Worm (Caenorhabditis elegans) whole organism, L2 larva: ENCODE results near the gene F23D12.10.

Source experiments
- C34F6.9 ChIP-seq: fragments of 150-350 bp; optimal IDR thresholded peaks from 2 replicates; lab custom pipeline; 2014; ENCODE audit warnings: missing biosample characterization, missing genetic modification characterization
- F13H6.1 ChIP-seq: sonication (generic microtip); optimal IDR thresholded peaks from 2 replicates; lab custom pipeline; 2016; ENCODE audit warnings: missing genetic modification characterization, missing compliant biosample characterization
- R02D3.7 ChIP-seq: fragments of 150-350 bp; optimal IDR thresholded peaks from 2 replicates; lab custom pipeline; 2014; ENCODE audit warnings: missing biosample characterization, missing genetic modification characterization
- aly-2 ChIP-seq: fragments of 150-350 bp; optimal IDR thresholded peaks from 2 replicates; lab custom pipeline; 2014; ENCODE audit warnings: missing biosample characterization, missing genetic modification characterization
- ama-1 ChIP-seq: fragments of 150-350 bp; optimal IDR thresholded peaks from 2 replicates; lab custom pipeline; 2018; ENCODE audit warnings: inconsistent platforms
- ceh-16 ChIP-seq: fragments of 150-350 bp; optimal IDR thresholded peaks from 2 replicates; lab custom pipeline; 2014; ENCODE audit warnings: missing biosample characterization, missing genetic modification characterization
- ceh-82 ChIP-seq: fragments of 150-350 bp; optimal IDR thresholded peaks from 2 replicates; lab custom pipeline; 2014; ENCODE audit warnings: missing biosample characterization, missing genetic modification characterization
- dmd-4 ChIP-seq: sonication (generic microtip); optimal IDR thresholded peaks from 2 replicates; lab custom pipeline; 2017; ENCODE audit warnings: missing biosample characterization, missing genetic modification characterization
- fos-1 ChIP-seq: fragments of 150-350 bp; optimal IDR thresholded peaks from 2 replicates; lab custom pipeline; 2014; ENCODE audit warnings: missing biosample characterization, missing genetic modification characterization
- lin-13 ChIP-seq: fragments of 150-350 bp; optimal IDR thresholded peaks from 2 replicates; lab custom pipeline; 2014; ENCODE audit warnings: missing biosample characterization, missing genetic modification reagents, missing genetic modification characterization
- lin-39 ChIP-seq: fragments of 150-350 bp; optimal IDR thresholded peaks from 2 replicates; lab custom pipeline; 2014; ENCODE audit warnings: missing biosample characterization, missing genetic modification reagents, missing genetic modification characterization
- lsy-2 ChIP-seq, 2 experiments: fragments of 150-350 bp in 1 of 2; sonication (generic microtip) in 1 of 2; optimal IDR thresholded peaks; 2 replicates each; lab custom pipeline; 2014 to 2017; ENCODE audit warnings: missing biosample characterization in 2 of 2, missing genetic modification characterization in 2 of 2
- mab-5 ChIP-seq: fragments of 150-350 bp; optimal IDR thresholded peaks from 2 replicates; lab custom pipeline; 2014; ENCODE audit warnings: missing biosample characterization, missing genetic modification characterization
- mbf-1 ChIP-seq: sonication (generic microtip); optimal IDR thresholded peaks from 2 replicates; lab custom pipeline; 2017; ENCODE audit warnings: missing biosample characterization, missing genetic modification characterization
- mdl-1 ChIP-seq, 2 experiments: fragments of 150-350 bp in 1 of 2; sonication (generic microtip) in 1 of 2; optimal IDR thresholded peaks; 2 replicates each; lab custom pipeline; 2017; ENCODE audit warnings: missing biosample characterization in 2 of 2, missing genetic modification characterization in 2 of 2
- nhr-11 ChIP-seq: fragments of 150-350 bp; optimal IDR thresholded peaks from 2 replicates; lab custom pipeline; 2014; ENCODE audit warnings: missing biosample characterization, missing genetic modification characterization
- nhr-12 ChIP-seq: fragments of 150-350 bp; optimal IDR thresholded peaks from 2 replicates; lab custom pipeline; 2014; ENCODE audit warnings: missing biosample characterization, missing genetic modification characterization
- nhr-21 ChIP-seq: fragments of 150-350 bp; optimal IDR thresholded peaks from 2 replicates; lab custom pipeline; 2014; ENCODE audit warnings: missing biosample characterization, missing genetic modification characterization
- nhr-23 ChIP-seq: fragments of 150-350 bp; optimal IDR thresholded peaks from 2 replicates; lab custom pipeline; 2014; ENCODE audit warnings: missing biosample characterization, missing genetic modification reagents, missing genetic modification characterization
- nhr-237 ChIP-seq: fragments of 150-350 bp; optimal IDR thresholded peaks from 2 replicates; lab custom pipeline; 2014; ENCODE audit warnings: missing biosample characterization, missing genetic modification characterization
- nhr-25 ChIP-seq: fragments of 150-350 bp; sonication (generic microtip); optimal IDR thresholded peaks from 3 replicates; lab custom pipeline; 2014; ENCODE audit warnings: missing biosample characterization, missing genetic modification characterization
- nhr-6 ChIP-seq: fragments of 150-350 bp; optimal IDR thresholded peaks from 2 replicates; lab custom pipeline; 2014; ENCODE audit warnings: missing biosample characterization, missing genetic modification characterization
- nhr-77 ChIP-seq: fragments of 150-350 bp; optimal IDR thresholded peaks from 2 replicates; lab custom pipeline; 2014; ENCODE audit warnings: missing biosample characterization, missing genetic modification characterization
- peb-1 ChIP-seq: fragments of 150-350 bp; optimal IDR thresholded peaks from 2 replicates; lab custom pipeline; 2014; ENCODE audit warnings: missing biosample characterization, missing genetic modification characterization
- sem-4 ChIP-seq: fragments of 150-350 bp; optimal IDR thresholded peaks from 2 replicates; lab custom pipeline; 2014; ENCODE audit warnings: missing biosample characterization, missing genetic modification reagents, missing genetic modification characterization
- sma-3 ChIP-seq: sonication (generic microtip); optimal IDR thresholded peaks from 2 replicates; lab custom pipeline; 2016; ENCODE audit warnings: missing genetic modification reagents, missing genetic modification characterization, missing compliant biosample characterization
- snpc-4 ChIP-seq: fragments of 150-350 bp; optimal IDR thresholded peaks from 2 replicates; lab custom pipeline; 2014; ENCODE audit warnings: missing biosample characterization, missing genetic modification characterization
- unc-39 ChIP-seq: fragments of 150-350 bp; optimal IDR thresholded peaks from 2 replicates; lab custom pipeline; 2014; ENCODE audit warnings: missing biosample characterization, missing genetic modification characterization
- unc-55 ChIP-seq: fragments of 150-350 bp; sonication (generic microtip); optimal IDR thresholded peaks from 3 replicates; lab custom pipeline; 2014; ENCODE audit warnings: missing biosample characterization, missing genetic modification reagents, missing genetic modification characterization
- unc-62 ChIP-seq: fragments of 150-350 bp; optimal IDR thresholded peaks from 2 replicates; lab custom pipeline; 2014; ENCODE audit warnings: missing biosample characterization, missing genetic modification reagents, missing genetic modification characterization
- ztf-1 ChIP-seq: fragments of 200-800 bp; sonication (Bioruptor generic); conservative IDR thresholded peaks from 2 replicates; pipeline ENCODE4 v1.3.6; 2022; ENCODE audit warnings: missing genetic modification characterization, missing compliant biosample characterization
- ztf-4 ChIP-seq: fragments of 150-350 bp; optimal IDR thresholded peaks from 2 replicates; lab custom pipeline; 2014; ENCODE audit warnings: missing biosample characterization, missing genetic modification characterization

F23D12.10 gene

DNA sequence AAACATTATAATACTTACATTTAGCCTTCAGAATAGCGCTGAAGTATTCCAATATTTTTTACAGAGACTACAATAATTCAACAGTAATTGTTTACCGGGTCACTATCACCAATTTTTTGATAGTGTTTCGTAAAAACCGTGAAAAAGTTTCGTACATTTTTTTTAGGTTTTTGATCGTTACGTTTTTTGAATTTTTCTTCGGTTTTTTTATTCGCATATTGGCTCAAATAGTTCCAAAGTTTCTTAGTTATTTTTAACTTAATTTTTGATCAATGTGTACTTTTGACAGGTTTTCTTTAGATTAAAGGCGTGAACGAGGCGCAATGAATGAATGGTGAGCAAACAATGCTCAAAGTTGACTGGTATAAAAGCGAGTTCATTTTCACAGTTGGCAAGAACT, 7.6 kb upstream of the F23D12.10 start, which contains the start of gene fipr-3:
fipr-3 (plus strand) TSS at position 301 of the 400 bp plus-strand sequence.
- TF ChIP-seq nhr-25 (tag; lab: Kevin White, UChicago), result no peak
- no peak for TF ChIP-seq nhr-237 (tag; lab: Kevin White, UChicago)
- no peak for TF ChIP-seq F13H6.1 (tag; lab: Kevin White, UChicago)
- TF ChIP-seq lin-39 (tag; lab: Kevin White, UChicago), result no peak
- no peak for TF ChIP-seq fos-1 (tag; lab: Kevin White, UChicago)
- TF ChIP-seq, all 48 proteins: peak for 0

DNA sequence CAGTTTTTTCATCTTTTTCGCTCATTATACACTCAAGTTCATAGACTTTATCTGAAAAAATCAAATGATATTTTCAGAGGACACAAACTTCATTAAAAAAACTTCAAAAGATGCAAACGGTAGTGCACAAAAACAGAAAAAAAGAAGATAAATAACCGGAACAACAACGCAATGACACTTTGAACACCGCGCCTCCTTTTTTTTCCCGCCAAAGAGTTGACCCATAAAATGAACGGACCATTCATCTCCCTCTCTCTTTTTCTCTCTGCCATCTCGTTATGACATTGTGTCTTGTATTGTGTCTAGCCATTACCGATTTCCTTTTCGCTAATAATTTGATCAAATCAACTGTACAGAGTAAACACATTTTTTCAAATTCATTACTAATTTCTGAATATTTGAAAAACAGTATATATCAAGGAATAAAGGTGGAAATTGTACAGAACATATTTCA, 6.0 kb upstream of the F23D12.10 start, which contains the start of gene F23D12.2:
F23D12.2 (minus strand) TSS at position 51 of the 454 bp plus-strand sequence.
- TF ChIP-seq mab-5 (no peak), nhr-12 (tag; lab: Kevin White, UChicago) (no peak), snpc-4 (tag; lab: Kevin White, UChicago) (no peak), aly-2 (tag; lab: Kevin White, UChicago) (no peak)

DNA sequence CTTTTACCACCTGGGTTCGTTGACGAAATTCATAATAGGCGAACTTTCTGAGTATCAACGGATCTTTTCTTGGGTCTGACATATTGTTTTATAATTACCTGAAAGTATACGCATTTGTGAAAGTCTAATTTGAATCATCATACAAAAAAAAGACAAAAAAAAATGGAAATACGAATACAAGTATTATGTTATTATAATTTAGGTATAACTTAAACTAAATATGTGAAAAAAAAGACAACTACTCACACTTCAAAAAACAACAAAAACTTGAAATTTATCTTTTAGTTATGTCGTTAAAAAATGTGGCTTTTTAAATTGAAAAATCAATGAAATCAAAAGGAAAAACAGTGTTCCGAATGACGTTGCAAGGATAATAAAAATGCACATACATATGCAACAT, 2.8 kb downstream of the F23D12.10 start, which contains the start of gene fbxa-179:
fbxa-179 (minus strand) TSS at position 101 of the 400 bp plus-strand sequence.
- TF ChIP-seq dmd-4, result no peak
- no peak for TF ChIP-seq lin-13 (GFP tag; lab: Kevin White, UChicago)
- TF ChIP-seq ztf-4 (tag; lab: Kevin White, UChicago), result no peak

DNA sequence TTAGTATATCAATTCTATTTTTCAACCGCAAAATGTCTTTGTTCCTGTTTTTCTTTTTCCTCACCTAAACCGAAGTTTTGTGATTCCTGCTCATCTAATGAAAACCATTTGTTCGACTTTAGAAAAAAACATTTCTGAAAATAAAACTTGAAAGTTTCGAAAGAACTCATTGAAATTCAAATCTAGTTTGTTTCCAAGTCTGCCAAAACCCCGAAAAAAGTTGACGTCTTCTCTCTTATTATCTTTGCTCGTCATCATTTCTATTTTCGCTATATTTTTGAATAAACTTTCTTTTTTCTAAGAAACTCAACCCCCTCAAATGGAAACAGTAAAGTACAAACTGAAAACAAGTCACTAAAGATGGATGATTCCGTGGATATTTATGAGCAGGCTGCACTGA, 9.7 kb downstream of the F23D12.10 start, which contains the start of gene frpr-17:
frpr-17 (plus strand) TSS at position 301 of the 400 bp plus-strand sequence.
- no peak for TF ChIP-seq dmd-4
- no peak for TF ChIP-seq ama-1
- no peak for TF ChIP-seq nhr-237 (tag; lab: Kevin White, UChicago)
- no peak for TF ChIP-seq unc-62 (GFP tag; lab: Kevin White, UChicago)
- TF ChIP-seq mdl-1 (tag; optimal IDR thresholded peaks at IDR 0.05; lab: Kevin White, UChicago), result no peak
- no peak for TF ChIP-seq nhr-25 (tag; lab: Kevin White, UChicago)
- no peak for TF ChIP-seq nhr-11 (tag; lab: Kevin White, UChicago)
- no peak for TF ChIP-seq ztf-4 (tag; lab: Kevin White, UChicago)
- TF ChIP-seq nhr-77 (tag; lab: Kevin White, UChicago), result no peak
- TF ChIP-seq mbf-1 (tag; lab: Kevin White, UChicago), result no peak
- no peak for TF ChIP-seq sem-4 (tag; lab: Kevin White, UChicago)
- no peak for TF ChIP-seq nhr-6 (tag; lab: Kevin White, UChicago)
- no peak for TF ChIP-seq peb-1 (tag; lab: Kevin White, UChicago)
- no peak for TF ChIP-seq nhr-23 (tag; lab: Kevin White, UChicago)
- no peak for TF ChIP-seq unc-39
- TF ChIP-seq ceh-16, result no peak
- TF ChIP-seq lin-13 (GFP tag; lab: Kevin White, UChicago), result no peak

DNA sequence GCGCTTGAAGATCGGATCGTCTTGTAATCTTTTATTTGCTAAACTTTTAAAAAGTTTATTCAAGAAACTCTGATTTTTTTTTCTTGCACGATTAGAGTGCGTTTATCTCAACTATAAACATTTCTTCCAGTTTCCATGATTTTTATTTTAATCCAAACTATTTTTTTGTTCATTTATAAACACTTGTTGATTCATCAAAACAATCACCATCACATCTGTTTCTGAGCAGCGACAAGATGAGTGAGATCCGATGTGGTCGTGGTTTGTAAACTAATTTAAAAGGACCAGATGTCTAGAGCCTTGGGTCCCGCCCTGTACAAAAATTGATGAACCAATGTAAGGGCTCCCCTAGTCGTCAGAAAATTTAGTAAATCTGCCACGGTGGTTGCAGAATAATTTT, 14.3 kb downstream of the F23D12.10 start:
- TF ChIP-seq nhr-25 (tag; lab: Kevin White, UChicago), result no peak
- peak; percentile 3 for TF ChIP-seq unc-55 (GFP tag; lab: Kevin White, UChicago)

DNA sequence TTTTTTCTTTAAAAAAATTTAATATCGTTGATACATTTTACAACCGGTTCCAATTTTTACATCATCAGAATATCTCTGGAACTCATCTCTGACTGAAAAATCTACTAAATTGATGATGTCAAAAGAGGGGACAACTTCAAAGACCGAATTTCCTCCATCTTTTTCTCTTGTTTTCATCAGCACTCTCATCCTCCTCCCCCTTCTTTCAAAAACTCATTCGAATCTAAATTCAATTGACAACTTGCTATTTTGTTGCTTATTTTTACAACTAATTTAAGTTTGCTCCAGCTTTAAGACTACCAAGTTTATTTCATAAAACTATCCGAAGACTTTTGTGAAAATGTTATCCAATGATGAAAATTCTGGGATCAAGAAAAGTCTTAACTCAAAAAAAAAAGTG, 16.5 kb downstream of the F23D12.10 start:
- TF ChIP-seq nhr-23 (tag; lab: Kevin White, UChicago) (no peak), lsy-2 (tag; optimal IDR thresholded peaks at IDR 0.05; lab: Kevin White, UChicago) (no peak), nhr-11 (tag; lab: Kevin White, UChicago) (no peak), nhr-12 (tag; lab: Kevin White, UChicago) (no peak), C34F6.9 (tag; lab: Kevin White, UChicago) (no peak), R02D3.7 (no peak), nhr-25 (tag; lab: Kevin White, UChicago) (no peak), lin-13 (GFP tag; lab: Kevin White, UChicago) (no peak), fos-1 (tag; lab: Kevin White, UChicago) (no peak), ceh-82 (no peak), nhr-21 (no peak), sma-3 (GFP tag; lab: Kevin White, UChicago) (no peak), mab-5 (no peak), ztf-1 (no peak), mdl-1 (tag; optimal IDR thresholded peaks at IDR 0.05; lab: Kevin White, UChicago) (no peak), unc-62 (GFP tag; lab: Kevin White, UChicago) (no peak), dmd-4 (no peak)
- TF ChIP-seq, all 48 proteins: peak for 0
